Worm (Caenorhabditis elegans) whole organism, young adult: ENCODE measurements around the gene vab-7.

Source experiments
- F22D6.2 ChIP-seq: sonication (generic microtip); optimal IDR thresholded peaks from 2 replicates; lab custom pipeline; 2016; ENCODE audit warnings: mild to moderate bottlenecking, missing genetic modification characterization, missing compliant biosample characterization
- F57C9.4 ChIP-seq: sonication (generic microtip); optimal IDR thresholded peaks from 2 replicates; lab custom pipeline; 2017; ENCODE audit warnings: mild to moderate bottlenecking, missing genetic modification characterization, missing compliant biosample characterization
- nfya-1 ChIP-seq: sonication (generic microtip); optimal IDR thresholded peaks from 2 replicates; lab custom pipeline; 2017; ENCODE audit warnings: antibody characterized with exemption, missing compliant biosample characterization, missing genetic modification characterization, borderline replicate concordance; ENCODE audit not compliant: insufficient read depth
- rcor-1 ChIP-seq: fragments of 200-800 bp; sonication (Bioruptor generic); IDR thresholded peaks from 2 replicates; pipeline ENCODE4 v1.3.6; 2022; ENCODE audit warnings: missing genetic modification reagents, missing genetic modification characterization, missing compliant biosample characterization
- unc-62 ChIP-seq: fragments of 150-350 bp; optimal IDR thresholded peaks from 2 replicates; lab custom pipeline; 2014; ENCODE audit warnings: missing biosample characterization, missing genetic modification reagents, missing genetic modification characterization
- zfh-2 ChIP-seq: fragments of 200-800 bp; sonication (Bioruptor generic); conservative IDR thresholded peaks from 2 replicates; pipeline ENCODE4 v1.3.6; 2022; ENCODE audit warnings: missing genetic modification reagents, missing genetic modification characterization, missing compliant biosample characterization

ce11 chrIII:10939184-10939583 lies 19.0 kb downstream of the vab-7 start:
- TF ChIP-seq zfh-2 (GFP tag; lab: Robert Waterston, UW) (peak; percentile 81), F57C9.4 (no peak), unc-62 (no peak), F22D6.2 (tag; lab: Kevin White, UChicago) (no peak), rcor-1 (no peak), nfya-1 (tag; lab: Kevin White, UChicago) (no peak)
